Worm (Caenorhabditis elegans) whole organism, L1 larva: Measurements from ENCODE around the gene T23F2.5.

Source experiments
- fos-1 ChIP-seq: fragments of 150-350 bp; optimal IDR thresholded peaks from 2 replicates; lab custom pipeline; 2014; ENCODE audit warnings: missing biosample characterization, missing genetic modification characterization
- pqm-1 ChIP-seq: sonication (generic microtip); optimal IDR thresholded peaks from 3 replicates; lab custom pipeline; 2017; ENCODE audit warnings: missing biosample characterization, missing genetic modification characterization
- skn-1 ChIP-seq: fragments of 150-350 bp; optimal IDR thresholded peaks from 2 replicates; lab custom pipeline; 2014; ENCODE audit warnings: missing biosample characterization, missing genetic modification characterization
- unc-62 ChIP-seq: fragments of 150-350 bp; optimal IDR thresholded peaks from 2 replicates; lab custom pipeline; 2014; ENCODE audit warnings: missing biosample characterization, missing genetic modification reagents, missing genetic modification characterization

ce11 chrX:5517063-5517462 lies at the start of gene T23F2.5:
- TF ChIP-seq unc-62 (GFP tag; lab: Kevin White, UChicago): no peak
- TF ChIP-seq pqm-1 (tag; lab: Kevin White, UChicago): no peak
- TF ChIP-seq skn-1 (tag; lab: Kevin White, UChicago): no peak
- no peak for TF ChIP-seq fos-1
